Fruit fly (Drosophila melanogaster) whole organism, embryonic: ENCODE data around the gene Pnn.

ENCODE experiments used
- BEAF-32 ChIP-seq: fragments of 200-800 bp; sonication (Bioruptor generic); optimal IDR thresholded peaks from 3 replicates; lab custom pipeline; 2017; ENCODE audit warnings: missing biosample characterization, missing genetic modification characterization, mild to moderate bottlenecking, moderate library complexity, missing genetic modification reagents
- CG10321 ChIP-seq: fragments of 200-800 bp; sonication (Bioruptor generic); IDR thresholded peaks from 2 replicates; pipeline ENCODE4 v1.3.6; 2022; ENCODE audit warnings: missing biosample characterization, missing genetic modification characterization
- CG11093 ChIP-seq: fragments of 200-800 bp; sonication (Bioruptor generic); IDR thresholded peaks from 3 replicates; pipeline ENCODE4 v1.3.6; 2022; ENCODE audit warnings: missing biosample characterization, missing genetic modification characterization
- CG11398 ChIP-seq: fragments of 200-800 bp; sonication (Bioruptor generic); optimal IDR thresholded peaks from 2 replicates; lab custom pipeline; 2016; ENCODE audit warnings: missing biosample characterization, missing genetic modification characterization
- CG12071 ChIP-seq: fragments of 200-800 bp; sonication (Bioruptor generic); optimal IDR thresholded peaks from 3 replicates; lab custom pipeline; 2018; ENCODE audit warnings: missing biosample characterization, mild to moderate bottlenecking, missing genetic modification characterization
- CG12659 ChIP-seq: fragments of 200-800 bp; sonication (Bioruptor generic); optimal IDR thresholded peaks from 3 replicates; lab custom pipeline; 2017; ENCODE audit warnings: mild to moderate bottlenecking, missing biosample characterization, missing genetic modification reagents, missing genetic modification characterization
- CG13287 ChIP-seq: fragments of 200-800 bp; sonication (Bioruptor generic); IDR thresholded peaks from 2 replicates; pipeline ENCODE4 v1.3.6; 2022; ENCODE audit warnings: missing biosample characterization, missing genetic modification characterization; ENCODE audit not compliant: partially characterized antibody
- CG15479 ChIP-seq: fragments of 200-800 bp; sonication (Bioruptor generic); optimal IDR thresholded peaks from 3 replicates; lab custom pipeline; 2019; ENCODE audit warnings: missing biosample characterization, mild to moderate bottlenecking, missing genetic modification characterization, moderate library complexity
- CG1603 ChIP-seq: fragments of 200-800 bp; sonication (Bioruptor generic); optimal IDR thresholded peaks from 2 replicates; lab custom pipeline; 2019; ENCODE audit warnings: missing biosample characterization, mild to moderate bottlenecking, missing genetic modification characterization, moderate library complexity
- CG16779 ChIP-seq: fragments of 200-800 bp; sonication (Bioruptor generic); IDR thresholded peaks from 2 replicates; pipeline ENCODE4 v1.3.6; 2022; ENCODE audit warnings: missing biosample characterization, missing genetic modification characterization
- CG16813 ChIP-seq: fragments of 200-800 bp; sonication (Bioruptor generic); IDR thresholded peaks from 3 replicates; pipeline ENCODE4 v1.3.6; 2022; ENCODE audit warnings: missing biosample characterization, missing genetic modification characterization; ENCODE audit not compliant: partially characterized antibody
- CG18262 ChIP-seq: fragments of 200-800 bp; optimal IDR thresholded peaks from 3 replicates; lab custom pipeline; 2019; ENCODE audit warnings: missing biosample characterization, mild to moderate bottlenecking, missing genetic modification characterization, moderate library complexity
- CG2120 ChIP-seq: fragments of 200-800 bp; sonication (Bioruptor generic); optimal IDR thresholded peaks from 3 replicates; lab custom pipeline; 2016; ENCODE audit warnings: missing biosample characterization, missing genetic modification characterization
- CG2875 ChIP-seq: fragments of 200-800 bp; sonication (Bioruptor generic); optimal IDR thresholded peaks from 2 replicates; lab custom pipeline; 2017; ENCODE audit warnings: missing biosample characterization, mild to moderate bottlenecking, missing genetic modification characterization, missing genetic modification reagents
- CG30431 ChIP-seq: fragments of 200-800 bp; sonication (Bioruptor generic); optimal IDR thresholded peaks from 2 replicates; lab custom pipeline; 2017; ENCODE audit warnings: missing biosample characterization, missing genetic modification characterization
- CG3065 ChIP-seq: fragments of 200-800 bp; sonication (Bioruptor generic); optimal IDR thresholded peaks from 2 replicates; lab custom pipeline; 2016; ENCODE audit warnings: missing biosample characterization, missing genetic modification characterization
- CG32532 ChIP-seq: fragments of 200-800 bp; sonication (Bioruptor generic); IDR thresholded peaks from 2 replicates; pipeline ENCODE4 v1.3.6; 2022; ENCODE audit warnings: missing biosample characterization, missing genetic modification characterization
- CG33557 ChIP-seq: fragments of 200-800 bp; sonication (Bioruptor generic); optimal IDR thresholded peaks from 2 replicates; lab custom pipeline; 2019; ENCODE audit warnings: missing biosample characterization, mild to moderate bottlenecking, missing genetic modification characterization, moderate library complexity
- CG3407 ChIP-seq: fragments of 200-800 bp; sonication (Bioruptor generic); optimal IDR thresholded peaks from 2 replicates; lab custom pipeline; 2018; ENCODE audit warnings: missing biosample characterization, mild to moderate bottlenecking, missing genetic modification characterization
- CG4360 ChIP-seq: fragments of 200-800 bp; sonication (Bioruptor generic); IDR thresholded peaks from 2 replicates; pipeline ENCODE4 v1.3.6; 2022; ENCODE audit warnings: missing biosample characterization, missing genetic modification characterization
- CG7839 ChIP-seq: fragments of 200-800 bp; sonication (Bioruptor generic); optimal IDR thresholded peaks from 3 replicates; lab custom pipeline; 2018; ENCODE audit warnings: missing biosample characterization, mild to moderate bottlenecking, missing genetic modification characterization, moderate library complexity
- Dfd ChIP-seq, 2 experiments: fragments of >200 bp; optimal IDR thresholded peaks; 2 replicates each; lab custom pipeline; 2017; ENCODE audit warnings: missing biosample characterization in 2 of 2, missing genetic modification characterization in 2 of 2
- E2f2 ChIP-seq: fragments of 200-800 bp; sonication (Bioruptor generic); IDR thresholded peaks from 2 replicates; pipeline ENCODE4 v1.3.6; 2022; ENCODE audit warnings: missing biosample characterization, missing genetic modification characterization
- Jarid2 ChIP-seq: fragments of 200-800 bp; sonication (Bioruptor generic); optimal IDR thresholded peaks from 3 replicates; lab custom pipeline; 2017; ENCODE audit warnings: mild to moderate bottlenecking, missing biosample characterization, missing genetic modification reagents, missing genetic modification characterization
- NC2β ChIP-seq: fragments of 200-800 bp; sonication (Bioruptor generic); optimal IDR thresholded peaks from 2 replicates; lab custom pipeline; 2016; ENCODE audit warnings: missing biosample characterization, missing genetic modification characterization
- Nf-YA ChIP-seq: fragments of 200-800 bp; sonication (Bioruptor generic); IDR thresholded peaks from 2 replicates; pipeline ENCODE4 v1.3.6; 2022; ENCODE audit warnings: missing biosample characterization, missing genetic modification characterization
- Opbp ChIP-seq: fragments of 200-800 bp; sonication (Bioruptor generic); IDR thresholded peaks from 3 replicates; pipeline ENCODE4 v1.3.6; 2022; ENCODE audit warnings: missing biosample characterization, missing genetic modification characterization; ENCODE audit not compliant: partially characterized antibody
- PHDP ChIP-seq: fragments of 200-800 bp; sonication (Bioruptor generic); optimal IDR thresholded peaks from 3 replicates; lab custom pipeline; 2018; ENCODE audit warnings: missing biosample characterization, mild to moderate bottlenecking, missing genetic modification characterization, moderate library complexity
- aop ChIP-seq: fragments of 200-800 bp; sonication (Bioruptor generic); IDR thresholded peaks from 2 replicates; pipeline ENCODE4 v1.3.6; 2022; ENCODE audit warnings: missing biosample characterization, missing genetic modification characterization
- ato ChIP-seq: fragments of 200-800 bp; sonication (Bioruptor generic); IDR thresholded peaks from 2 replicates; pipeline ENCODE4 v1.3.6; 2022; ENCODE audit warnings: missing biosample characterization, missing genetic modification characterization; ENCODE audit not compliant: partially characterized antibody
- az2 ChIP-seq: fragments of 200-800 bp; sonication (Bioruptor generic); optimal IDR thresholded peaks from 3 replicates; lab custom pipeline; 2016; ENCODE audit warnings: missing biosample characterization, missing genetic modification characterization
- bab2 ChIP-seq: fragments of 200-800 bp; sonication (Bioruptor generic); optimal IDR thresholded peaks from 2 replicates; lab custom pipeline; 2016; ENCODE audit warnings: missing biosample characterization, missing genetic modification characterization
- caup ChIP-seq: fragments of 200-800 bp; sonication (Bioruptor generic); optimal IDR thresholded peaks from 3 replicates; lab custom pipeline; 2017; ENCODE audit warnings: missing biosample characterization, mild to moderate bottlenecking, missing genetic modification characterization, moderate library complexity; ENCODE audit not compliant: severe bottlenecking
- cwo ChIP-seq: fragments of 200-800 bp; sonication (Bioruptor generic); optimal IDR thresholded peaks from 3 replicates; lab custom pipeline; 2017; ENCODE audit warnings: missing biosample characterization, missing genetic modification characterization, mild to moderate bottlenecking, moderate library complexity, missing genetic modification reagents
- danr ChIP-seq: fragments of 200-800 bp; sonication (Bioruptor generic); IDR thresholded peaks from 2 replicates; pipeline ENCODE4 v1.3.6; 2022; ENCODE audit warnings: missing biosample characterization, missing genetic modification characterization
- dati ChIP-seq: fragments of 200-800 bp; sonication (Bioruptor generic); IDR thresholded peaks from 2 replicates; pipeline ENCODE4 v1.3.6; 2022; ENCODE audit warnings: missing biosample characterization, missing genetic modification characterization
- dpn ChIP-seq, 2 experiments: fragments of 200-800 bp; sonication (Bioruptor generic); optimal IDR thresholded peaks; 3 replicates each; lab custom pipeline; 2016; ENCODE audit warnings: missing biosample characterization in 2 of 2, missing genetic modification characterization in 2 of 2
- esg ChIP-seq: fragments of 200-800 bp; sonication (Bioruptor generic); conservative IDR thresholded peaks from 2 replicates; pipeline ENCODE4 v1.3.6; 2022; ENCODE audit warnings: missing biosample characterization, missing genetic modification characterization
- fu2 ChIP-seq: fragments of 200-800 bp; sonication (Bioruptor generic); optimal IDR thresholded peaks from 2 replicates; lab custom pipeline; 2016; ENCODE audit warnings: missing biosample characterization, missing genetic modification characterization
- gcm ChIP-seq: fragments of 200-800 bp; sonication (Bioruptor generic); optimal IDR thresholded peaks from 2 replicates; lab custom pipeline; 2019; ENCODE audit warnings: missing biosample characterization, mild to moderate bottlenecking, missing genetic modification characterization, moderate library complexity
- hb ChIP-seq: fragments of 200-800 bp; sonication (Bioruptor generic); IDR thresholded peaks from 3 replicates; pipeline ENCODE4 v1.3.6; 2022; ENCODE audit warnings: missing biosample characterization, missing genetic modification characterization; ENCODE audit not compliant: partially characterized antibody
- kni ChIP-seq: fragments of 200-800 bp; sonication (Bioruptor generic); optimal IDR thresholded peaks from 3 replicates; lab custom pipeline; 2017; ENCODE audit warnings: mild to moderate bottlenecking, missing biosample characterization, missing genetic modification reagents, missing genetic modification characterization
- mam ChIP-seq: fragments of 200-800 bp; sonication (Bioruptor generic); optimal IDR thresholded peaks from 3 replicates; lab custom pipeline; 2016; ENCODE audit warnings: missing biosample characterization, missing genetic modification characterization
- sc ChIP-seq, 3 experiments: fragments of >200 bp in 2 of 3; fragments of 200-800 bp in 1 of 3; sonication (Bioruptor generic) in 1 of 3; optimal IDR thresholded peaks; 2 replicates in 2 of 3; 3 replicates in 1 of 3; lab custom pipeline; 2017; ENCODE audit warnings: mild to moderate bottlenecking in 1 of 3, missing biosample characterization in 1 of 3, missing genetic modification characterization in 1 of 3, missing genetic modification reagents in 1 of 3
- sd ChIP-seq: fragments of 200-800 bp; sonication (Bioruptor generic); optimal IDR thresholded peaks from 3 replicates; lab custom pipeline; 2018; ENCODE audit warnings: missing biosample characterization, mild to moderate bottlenecking, missing genetic modification characterization, moderate library complexity
- tio ChIP-seq: fragments of 200-800 bp; sonication (Bioruptor generic); optimal IDR thresholded peaks from 2 replicates; lab custom pipeline; 2017; ENCODE audit warnings: missing biosample characterization, missing genetic modification characterization, inconsistent platforms
- trh ChIP-seq: fragments of 200-800 bp; sonication (Bioruptor generic); optimal IDR thresholded peaks from 2 replicates; lab custom pipeline; 2016; ENCODE audit warnings: missing biosample characterization, missing genetic modification characterization
- ttk ChIP-seq: fragments of 200-800 bp; sonication (Bioruptor generic); IDR thresholded peaks from 2 replicates; pipeline ENCODE4 v2.1.2; 2022; ENCODE audit warnings: missing biosample characterization, missing genetic modification characterization
- twi ChIP-seq: fragments of 200-800 bp; optimal IDR thresholded peaks from 2 replicates; lab custom pipeline; 2019; ENCODE audit warnings: missing biosample characterization, mild to moderate bottlenecking, missing genetic modification characterization, moderate library complexity
- usp ChIP-seq: fragments of >200 bp; optimal IDR thresholded peaks from 2 replicates; lab custom pipeline; 2017; ENCODE audit warnings: missing biosample characterization, missing genetic modification characterization
- vvl ChIP-seq: fragments of 200-800 bp; sonication (Bioruptor generic); IDR thresholded peaks from 2 replicates; pipeline ENCODE4 v1.3.6; 2022; ENCODE audit warnings: missing biosample characterization, missing genetic modification characterization

The Pnn gene

DNA sequence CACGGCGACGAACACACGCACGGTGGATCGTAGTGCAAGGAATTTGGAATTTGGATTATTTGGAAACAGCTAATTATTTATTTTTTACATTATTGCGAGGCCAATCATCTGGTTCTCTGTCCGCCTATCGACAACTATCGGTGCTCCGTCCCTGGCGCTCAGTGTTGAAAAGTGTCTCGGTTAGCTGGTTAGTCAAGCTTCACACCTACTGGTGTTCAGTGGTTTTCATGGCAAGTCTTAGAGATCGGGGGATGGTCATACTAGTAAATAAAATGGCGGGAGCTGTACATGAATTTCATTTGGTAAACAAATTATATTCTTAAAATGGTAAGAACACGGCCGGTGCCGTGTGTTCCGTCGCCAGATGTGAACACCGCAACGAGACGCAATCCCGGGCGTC lies 29.8 kb upstream of the Pnn start, which contains the start of the genes trbd and dmt (continued):
- TF ChIP-seq sc (optimal IDR thresholded peaks at IDR 0.05; lab: Kevin White, UChicago) (no peak), sc (GFP tag; optimal IDR thresholded peaks at IDR 0.05; lab: Kevin White, UChicago) (no peak), sd (tag; lab: Kevin White, UChicago) (no peak), NC2β (peak; percentile 79), dati (GFP tag; lab: Robert Waterston, UW) (no peak), az2 (GFP tag; lab: Kevin White, UChicago) (no peak), Jarid2 (no peak), danr (GFP tag; lab: Robert Waterston, UW) (no peak), PHDP (no peak), CG16779 (GFP tag; lab: Robert Waterston, UW) (no peak), CG30431 (GFP tag; lab: Kevin White, UChicago) (no peak), hb (no peak), CG13287 (GFP tag; lab: Robert Waterston, UW) (no peak), tio (no peak), ttk (GFP tag; lab: Robert Waterston, UW) (no peak), CG32532 (GFP tag; lab: Robert Waterston, UW) (no peak), CG2875 (GFP tag; lab: Kevin White, UChicago) (no peak), CG3407 (GFP tag; lab: Kevin White, UChicago) (no peak), vvl (GFP tag; lab: Robert Waterston, UW) (no peak), aop (GFP tag; lab: Robert Waterston, UW) (no peak), bab2 (GFP tag; lab: Kevin White, UChicago) (peak; percentile 31), CG16813 (no peak), usp (GFP tag; lab: Kevin White, UChicago) (no peak), CG12659 (peak; percentile 95), mam (GFP tag; lab: Kevin White, UChicago) (peak; percentile 81), CG33557 (GFP tag; lab: Kevin White, UChicago) (no peak), CG11093 (GFP tag; lab: Robert Waterston, UW) (no peak), trh (GFP tag; lab: Kevin White, UChicago) (no peak), fu2 (GFP tag; lab: Kevin White, UChicago) (peak; percentile 68), Opbp (GFP tag; lab: Robert Waterston, UW) (no peak), CG3065 (GFP tag; lab: Kevin White, UChicago) (no peak), kni (GFP tag; lab: Kevin White, UChicago) (no peak), CG10321 (GFP tag; lab: Robert Waterston, UW) (no peak), esg (GFP tag; lab: Robert Waterston, UW) (no peak), twi (no peak), CG12071 (GFP tag; lab: Kevin White, UChicago) (no peak), CG1603 (tag; lab: Kevin White, UChicago) (peak; percentile 93), CG4360 (GFP tag; lab: Robert Waterston, UW) (no peak), dpn (GFP tag; optimal IDR thresholded peaks at IDR 0.05; lab: Kevin White, UChicago) (peak in 1 of 2 experiments; percentile 74), gcm (no peak), CG15479 (GFP tag; lab: Kevin White, UChicago) (no peak), CG2120 (GFP tag; lab: Kevin White, UChicago) (no peak), Dfd (GFP tag; optimal IDR thresholded peaks at IDR 0.05; lab: Kevin White, UChicago) (no peak), E2f2 (GFP tag; lab: Robert Waterston, UW) (no peak), cwo (GFP tag; lab: Kevin White, UChicago) (no peak), BEAF-32 (peak; percentile 82), CG7839 (tag; lab: Kevin White, UChicago) (no peak), CG11398 (GFP tag; lab: Kevin White, UChicago) (peak; percentile 50), ato (no peak), Nf-YA (no peak), CG18262 (no peak), caup (GFP tag; lab: Kevin White, UChicago) (no peak)
